Fruit fly (Drosophila melanogaster) S2 (cell line): Measurements from ENCODE around the gene WDY.
"Not testable (repeated sequence)": the region's sequence is repeated elsewhere in the genome, so short reads cannot be mapped to it uniquely, and the experiment has no call there.

Experiments
- CG8478 ChIP-seq: fragments of >200 bp; optimal IDR thresholded peaks from 2 replicates; lab custom pipeline; 2018
- CTCF ChIP-seq, 2 experiments: fragments of >200 bp; optimal IDR thresholded peaks; 2 replicates each; lab custom pipeline; 2018

DNA sequence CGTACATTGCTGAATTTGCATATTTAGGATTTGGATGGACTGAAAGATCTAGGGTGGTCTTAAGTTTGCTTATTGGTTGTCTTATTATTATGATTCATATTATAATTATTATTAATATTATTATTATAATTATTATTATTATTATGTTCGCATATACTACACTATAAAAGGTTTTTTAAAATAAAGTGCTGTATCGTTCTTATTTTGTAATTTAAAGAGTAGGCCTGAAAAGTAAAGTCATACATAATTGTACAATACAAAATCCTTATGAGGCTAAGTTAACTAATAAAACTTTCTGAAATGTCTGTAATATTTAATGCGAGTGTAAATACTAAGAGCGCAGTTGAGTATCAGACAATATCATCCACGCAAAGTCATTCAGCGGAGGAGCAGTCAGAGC is at the start of gene WDY:
- TF ChIP-seq CG8478 (lab: Kevin White, UChicago); CTCF (optimal IDR thresholded peaks at IDR 0.05; lab: Kevin White, UChicago): not testable (repeated sequence)
